Worm (Caenorhabditis elegans) whole organism, L3 larva: ENCODE results near the gene try-13.

Experiments
- R02D3.7 ChIP-seq: fragments of 150-350 bp; optimal IDR thresholded peaks from 2 replicates; lab custom pipeline; 2014; ENCODE audit warnings: missing biosample characterization, missing genetic modification characterization
- aly-2 ChIP-seq: fragments of 150-350 bp; optimal IDR thresholded peaks from 2 replicates; lab custom pipeline; 2014; ENCODE audit warnings: missing biosample characterization, missing genetic modification characterization
- ama-1 ChIP-seq: fragments of 150-350 bp; optimal IDR thresholded peaks from 2 replicates; lab custom pipeline; 2018
- ceh-16 ChIP-seq: sonication (generic microtip); optimal IDR thresholded peaks from 2 replicates; lab custom pipeline; 2017; ENCODE audit warnings: missing biosample characterization, missing genetic modification characterization
- ceh-28 ChIP-seq: fragments of 150-350 bp; optimal IDR thresholded peaks from 2 replicates; lab custom pipeline; 2014; ENCODE audit warnings: missing biosample characterization, missing genetic modification reagents, missing genetic modification characterization
- daf-12 ChIP-seq: fragments of 150-350 bp; optimal IDR thresholded peaks from 2 replicates; lab custom pipeline; 2014; ENCODE audit warnings: missing biosample characterization, missing genetic modification reagents, missing genetic modification characterization
- egl-5 ChIP-seq: fragments of 150-350 bp; optimal IDR thresholded peaks from 2 replicates; lab custom pipeline; 2017; ENCODE audit warnings: missing biosample characterization, missing genetic modification reagents, missing genetic modification characterization, inconsistent platforms
- elt-1 ChIP-seq: fragments of 150-350 bp; optimal IDR thresholded peaks from 2 replicates; lab custom pipeline; 2014; ENCODE audit warnings: missing biosample characterization, missing genetic modification characterization
- elt-2 ChIP-seq: sonication (generic microtip); optimal IDR thresholded peaks from 2 replicates; lab custom pipeline; 2016; ENCODE audit warnings: missing genetic modification reagents, mild to moderate bottlenecking, missing genetic modification characterization, missing compliant biosample characterization
- elt-3 ChIP-seq, 3 experiments: fragments of 150-350 bp in 1 of 3; sonication (generic microtip) in 2 of 3; optimal IDR thresholded peaks; 2 replicates in 2 of 3; 4 replicates in 1 of 3; lab custom pipeline; 2014 to 2017; ENCODE audit warnings: missing biosample characterization in 3 of 3, missing genetic modification characterization in 3 of 3
- fkh-10 ChIP-seq: sonication (generic microtip); optimal IDR thresholded peaks from 2 replicates; lab custom pipeline; 2017; ENCODE audit warnings: missing biosample characterization, missing genetic modification reagents, missing genetic modification characterization
- fos-1 ChIP-seq: fragments of 150-350 bp; optimal IDR thresholded peaks from 2 replicates; lab custom pipeline; 2014; ENCODE audit warnings: missing biosample characterization, missing genetic modification characterization
- hmg-11 ChIP-seq: sonication (generic microtip); optimal IDR thresholded peaks from 2 replicates; lab custom pipeline; 2016; ENCODE audit warnings: missing genetic modification characterization, missing compliant biosample characterization
- jun-1 ChIP-seq: fragments of 150-350 bp; optimal IDR thresholded peaks from 2 replicates; lab custom pipeline; 2014; ENCODE audit warnings: missing biosample characterization, missing genetic modification reagents, missing genetic modification characterization
- lin-15B ChIP-seq: fragments of 150-350 bp; optimal IDR thresholded peaks from 2 replicates; lab custom pipeline; 2014; ENCODE audit warnings: missing biosample characterization, missing genetic modification characterization
- lin-39 ChIP-seq: fragments of 150-350 bp; optimal IDR thresholded peaks from 2 replicates; lab custom pipeline; 2018; ENCODE audit warnings: missing biosample characterization, missing genetic modification reagents, missing genetic modification characterization
- lsy-12 ChIP-seq: sonication (generic microtip); optimal IDR thresholded peaks from 2 replicates; lab custom pipeline; 2016; ENCODE audit warnings: mild to moderate bottlenecking, missing genetic modification characterization, missing compliant biosample characterization
- mdl-1 ChIP-seq: fragments of 150-350 bp; optimal IDR thresholded peaks from 2 replicates; lab custom pipeline; 2014; ENCODE audit warnings: missing biosample characterization, missing genetic modification characterization
- mml-1 ChIP-seq: fragments of 150-350 bp; sonication (generic microtip); optimal IDR thresholded peaks from 3 replicates; lab custom pipeline; 2014; ENCODE audit warnings: missing biosample characterization, missing genetic modification characterization
- nfya-1 ChIP-seq: sonication (generic microtip); optimal IDR thresholded peaks from 2 replicates; lab custom pipeline; 2017; ENCODE audit warnings: missing genetic modification characterization, mild to moderate bottlenecking, missing compliant biosample characterization, antibody characterized with exemption, moderate library complexity; ENCODE audit not compliant: insufficient read depth
- nhr-11 ChIP-seq: fragments of 150-350 bp; optimal IDR thresholded peaks from 2 replicates; lab custom pipeline; 2014; ENCODE audit warnings: missing biosample characterization, missing genetic modification characterization
- nhr-12 ChIP-seq: fragments of 150-350 bp; optimal IDR thresholded peaks from 2 replicates; lab custom pipeline; 2014; ENCODE audit warnings: missing biosample characterization, missing genetic modification characterization
- nhr-23 ChIP-seq: fragments of 150-350 bp; optimal IDR thresholded peaks from 2 replicates; lab custom pipeline; 2014; ENCODE audit warnings: missing biosample characterization, missing genetic modification reagents, missing genetic modification characterization
- nhr-237 ChIP-seq: fragments of 150-350 bp; optimal IDR thresholded peaks from 2 replicates; lab custom pipeline; 2014; ENCODE audit warnings: missing biosample characterization, missing genetic modification characterization
- nhr-25 ChIP-seq: sonication (generic microtip); optimal IDR thresholded peaks from 2 replicates; lab custom pipeline; 2017; ENCODE audit warnings: missing biosample characterization, missing genetic modification characterization
- nhr-28 ChIP-seq: fragments of 150-350 bp; optimal IDR thresholded peaks from 2 replicates; lab custom pipeline; 2014; ENCODE audit warnings: missing biosample characterization, missing genetic modification characterization
- nhr-43 ChIP-seq: sonication (generic microtip); optimal IDR thresholded peaks from 2 replicates; lab custom pipeline; 2016; ENCODE audit warnings: mild to moderate bottlenecking, missing genetic modification characterization, missing compliant biosample characterization; ENCODE audit not compliant: poor library complexity, severe bottlenecking
- nhr-77 ChIP-seq: fragments of 150-350 bp; optimal IDR thresholded peaks from 2 replicates; lab custom pipeline; 2014; ENCODE audit warnings: missing biosample characterization, missing genetic modification characterization
- pha-4 ChIP-seq: fragments of 150-350 bp; optimal IDR thresholded peaks from 2 replicates; lab custom pipeline; 2014; ENCODE audit warnings: missing biosample characterization, missing genetic modification reagents, missing genetic modification characterization
- sea-2 ChIP-seq: fragments of 150-350 bp; sonication (generic microtip); optimal IDR thresholded peaks from 4 replicates; lab custom pipeline; 2014; ENCODE audit warnings: missing biosample characterization, missing genetic modification reagents, missing genetic modification characterization
- skn-1 ChIP-seq: fragments of 150-350 bp; optimal IDR thresholded peaks from 2 replicates; lab custom pipeline; 2014; ENCODE audit warnings: missing biosample characterization, missing genetic modification characterization
- snpc-4 ChIP-seq: fragments of 150-350 bp; optimal IDR thresholded peaks from 2 replicates; lab custom pipeline; 2014; ENCODE audit warnings: missing biosample characterization, missing genetic modification characterization
- tbx-2 ChIP-seq: sonication (generic microtip); optimal IDR thresholded peaks from 2 replicates; lab custom pipeline; 2016; ENCODE audit warnings: mild to moderate bottlenecking, missing genetic modification characterization, missing compliant biosample characterization
- unc-39 ChIP-seq: sonication (generic microtip); optimal IDR thresholded peaks from 4 replicates; lab custom pipeline; 2017; ENCODE audit warnings: missing biosample characterization, missing genetic modification characterization
- unc-62 ChIP-seq: fragments of 150-350 bp; sonication (generic microtip); optimal IDR thresholded peaks from 4 replicates; lab custom pipeline; 2014; ENCODE audit warnings: missing biosample characterization, missing genetic modification reagents, missing genetic modification characterization
- zag-1 ChIP-seq: fragments of 150-350 bp; optimal IDR thresholded peaks from 2 replicates; lab custom pipeline; 2014; ENCODE audit warnings: missing biosample characterization, missing genetic modification characterization
- ztf-11 ChIP-seq: fragments of 150-350 bp; optimal IDR thresholded peaks from 2 replicates; lab custom pipeline; 2014; ENCODE audit warnings: missing biosample characterization, missing genetic modification characterization
- ztf-4 ChIP-seq: fragments of 150-350 bp; optimal IDR thresholded peaks from 2 replicates; lab custom pipeline; 2014; ENCODE audit warnings: missing biosample characterization, missing genetic modification characterization

try-13 gene

DNA sequence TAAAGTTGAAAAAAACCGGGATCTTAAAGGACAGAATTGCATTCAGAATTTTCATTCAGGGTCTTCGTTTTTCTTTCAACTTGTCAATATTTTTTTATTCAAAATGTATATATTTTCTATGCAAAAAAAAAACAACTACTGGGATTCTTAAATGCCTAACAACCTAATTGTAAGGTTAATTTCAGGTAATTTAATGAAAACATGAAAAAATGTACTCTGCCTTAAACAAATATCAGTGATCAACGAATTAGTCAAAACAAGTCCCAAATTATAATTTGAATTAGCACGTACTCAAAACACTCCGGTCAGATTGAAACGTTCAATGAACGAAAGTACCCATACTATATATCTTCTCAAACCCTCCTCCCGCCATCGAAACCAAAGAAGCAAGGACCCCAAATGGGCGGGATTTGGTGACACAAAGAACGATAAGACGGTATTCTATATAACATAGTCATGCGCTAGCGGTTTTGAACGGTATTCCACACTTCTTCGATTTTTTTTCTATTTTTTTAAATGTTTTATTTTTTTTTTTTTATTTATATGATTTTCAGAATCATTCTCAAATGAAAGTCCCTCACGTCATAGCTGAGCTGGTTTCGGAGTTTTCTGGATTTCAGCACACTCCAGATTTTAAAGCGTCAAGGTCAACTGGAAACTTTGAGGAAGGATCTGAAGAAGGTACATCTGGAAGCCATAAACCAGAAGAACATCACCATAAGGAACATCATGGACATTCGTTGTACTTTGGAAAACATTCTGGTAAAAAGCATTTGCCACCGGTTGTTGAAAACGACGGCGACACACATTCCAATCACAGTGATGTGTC is 4.3 kb upstream of the try-13 start, which contains the start of the genes ddo-2 and F25E5.8:
TSS of gene ddo-2 (minus strand) at position 330 of the 829 bp plus-strand sequence.
TSS of gene F25E5.8 (plus strand) at position 555 of the 829 bp plus-strand sequence.
- TF ChIP-seq zag-1 (tag; lab: Kevin White, UChicago) (no peak), unc-62 (GFP tag; lab: Kevin White, UChicago) (no peak), fos-1 (tag; lab: Kevin White, UChicago) (no peak), nhr-43 (peak; percentile 46), nhr-11 (tag; lab: Kevin White, UChicago) (no peak), ceh-28 (tag; lab: Kevin White, UChicago) (no peak), nhr-25 (tag; lab: Kevin White, UChicago) (peak; percentile 14), hmg-11 (tag; lab: Kevin White, UChicago) (peak; percentile 11), nhr-23 (tag; lab: Kevin White, UChicago) (peak; percentile 70)

DNA sequence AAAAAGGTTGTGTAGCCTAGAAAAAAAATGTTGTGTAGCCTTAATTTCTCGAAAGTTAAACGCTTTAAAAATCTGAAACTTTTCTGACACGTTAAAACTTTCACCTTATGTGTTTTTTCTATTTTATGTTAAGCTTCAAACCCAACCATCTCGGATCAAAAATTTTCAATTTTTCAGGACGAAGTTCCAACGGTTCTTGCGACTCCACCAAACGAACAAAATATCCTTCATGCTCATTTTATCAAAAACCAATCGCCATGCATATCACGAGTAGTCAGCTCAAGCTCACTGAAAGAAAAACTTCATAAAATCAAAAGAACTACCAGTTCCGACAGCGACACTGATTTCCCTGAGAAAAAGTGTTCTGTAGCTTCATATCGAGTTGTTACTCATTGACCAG is 3.4 kb upstream of the try-13 start:
- no peak for TF ChIP-seq mml-1
- TF ChIP-seq snpc-4 (tag; lab: Kevin White, UChicago), result no peak
- TF ChIP-seq tbx-2 (tag; lab: Kevin White, UChicago), result no peak
- TF ChIP-seq pha-4 (tag; lab: Kevin White, UChicago), result no peak
- no peak for TF ChIP-seq ama-1 (lab: Kevin White, UChicago)
- TF ChIP-seq zag-1 (tag; lab: Kevin White, UChicago), result no peak
- no peak for TF ChIP-seq nhr-23 (tag; lab: Kevin White, UChicago)
- TF ChIP-seq nhr-77 (tag; lab: Kevin White, UChicago), result no peak
- no peak for TF ChIP-seq lin-39 (tag; lab: Kevin White, UChicago)
- no peak for TF ChIP-seq ztf-11 (tag; lab: Kevin White, UChicago)
- TF ChIP-seq sea-2 (GFP tag; lab: Kevin White, UChicago), result no peak
- TF ChIP-seq R02D3.7 (tag; lab: Kevin White, UChicago), result no peak

- peak; percentile 90 for TF ChIP-seq nhr-43
- TF ChIP-seq elt-3 (tag; optimal IDR thresholded peaks at IDR 0.05; lab: Kevin White, UChicago), result peak in 2 of 3 experiments; percentile 14 to 91
- no peak for TF ChIP-seq sea-2 (GFP tag; lab: Kevin White, UChicago)
- peak; percentile 98 for TF ChIP-seq ama-1 (lab: Kevin White, UChicago)
- peak; percentile 78 for TF ChIP-seq nhr-25 (tag; lab: Kevin White, UChicago)
- peak; percentile 28 for TF ChIP-seq tbx-2 (tag; lab: Kevin White, UChicago)
- TF ChIP-seq pha-4 (tag; lab: Kevin White, UChicago), result peak; percentile 14
- TF ChIP-seq hmg-11 (tag; lab: Kevin White, UChicago), result no peak
- peak; percentile 16 for TF ChIP-seq nfya-1 (tag; lab: Kevin White, UChicago)
- no peak for TF ChIP-seq nhr-28 (tag; lab: Kevin White, UChicago)
- TF ChIP-seq nhr-23 (tag; lab: Kevin White, UChicago), result peak; percentile 72
Observed at ce11 chrV:7436911-7437310, 3.0 kb upstream of the try-13 start.

DNA sequence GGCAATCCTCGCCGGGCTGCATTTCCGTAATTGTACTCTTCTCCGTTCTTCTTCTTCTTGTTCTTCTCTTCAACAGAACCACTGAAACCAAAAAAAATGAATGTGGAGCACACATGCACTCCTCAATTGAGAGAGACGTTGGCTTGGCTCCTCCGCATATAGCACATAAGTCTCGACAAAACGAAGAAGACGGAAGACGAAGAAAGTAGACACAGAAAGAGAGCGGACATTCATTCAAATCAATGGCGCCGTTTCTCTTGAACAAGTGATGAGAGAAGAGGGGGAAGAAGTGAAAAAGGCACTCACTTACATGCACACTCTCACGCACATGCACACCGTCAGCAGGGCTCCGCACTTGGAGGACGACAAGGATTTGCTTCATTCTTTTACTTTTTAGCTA is 2.4 kb upstream of the try-13 start, which contains the start of gene F25E5.9:
TSS of gene F25E5.9 (minus strand) at position 382 of the 400 bp plus-strand sequence.
- TF ChIP-seq ama-1 (lab: Kevin White, UChicago) (peak; percentile 10), mdl-1 (tag; lab: Kevin White, UChicago) (no peak), daf-12 (tag; lab: Kevin White, UChicago) (no peak), nhr-12 (no peak), fkh-10 (peak; percentile 28), sea-2 (GFP tag; lab: Kevin White, UChicago) (no peak), tbx-2 (tag; lab: Kevin White, UChicago) (no peak), fos-1 (tag; lab: Kevin White, UChicago) (no peak), elt-2 (tag; lab: Kevin White, UChicago) (no peak), lsy-12 (tag; lab: Kevin White, UChicago) (no peak), skn-1 (tag; lab: Kevin White, UChicago) (no peak), elt-1 (tag; lab: Kevin White, UChicago) (no peak), lin-15B (tag; lab: Kevin White, UChicago) (peak; percentile 7), aly-2 (no peak), ceh-16 (no peak), lin-39 (tag; lab: Kevin White, UChicago) (peak; percentile 3), egl-5 (tag; lab: Kevin White, UChicago) (no peak), jun-1 (tag; lab: Kevin White, UChicago) (no peak), snpc-4 (tag; lab: Kevin White, UChicago) (peak; percentile 32), nfya-1 (tag; lab: Kevin White, UChicago) (peak; percentile 51), ztf-4 (no peak), unc-39 (tag; lab: Kevin White, UChicago) (no peak), nhr-237 (tag; lab: Kevin White, UChicago) (no peak)
